Fruit fly (Drosophila melanogaster) Kc167 (cell line): ENCODE data around the gene rau.

Source experiments
- Myc ChIP-seq: fragments of >200 bp; optimal IDR thresholded peaks from 2 replicates; lab custom pipeline; 2017; ENCODE audit warnings: missing external identifiers
- ttk ChIP-seq: sonication (Bioruptor generic); optimal IDR thresholded peaks from 2 replicates; lab custom pipeline; 2017; ENCODE audit warnings: missing external identifiers

DNA sequence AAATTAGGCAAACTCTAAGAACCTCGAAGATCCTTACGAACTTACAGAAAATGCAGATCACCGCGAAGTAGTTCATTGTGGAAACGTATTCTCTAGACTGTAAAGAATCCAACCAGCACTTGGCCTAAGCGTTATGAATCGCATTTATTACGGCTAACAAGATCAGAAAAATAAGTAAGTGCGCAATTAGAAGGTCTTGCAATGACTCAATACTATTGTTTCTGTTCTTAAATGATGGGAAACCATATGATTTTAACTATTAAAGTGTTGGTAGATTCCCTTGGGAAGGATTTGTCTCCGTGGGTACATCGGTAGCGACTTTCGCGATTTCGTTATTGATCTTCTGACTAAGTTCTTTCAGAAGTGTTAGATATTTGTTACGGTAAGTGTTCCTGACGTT, 13.5 kb upstream of the rau start, which contains the start of gene Acp26Ab:
- TF ChIP-seq ttk, result no peak
- TF ChIP-seq Myc (lab: Kevin White, UChicago), result no peak
